Fruit fly (Drosophila melanogaster): ENCODE results near the gene sordd1.

The sordd1 gene

dm6 chrX:15746682-15747196, 49.1 kb downstream of the sordd1 start:
- TF ChIP-seq CG4496 (GFP tag; IDR thresholded peaks at IDR 0.05) (no peak), Snoo (tag; optimal IDR thresholded peaks at IDR 0.05) (no peak), Ets98B (GFP tag; IDR thresholded peaks at IDR 0.05) (no peak), CG32121 (GFP tag; IDR thresholded peaks at IDR 0.05) (no peak), gl (tag; optimal IDR thresholded peaks at IDR 0.05) (no peak), fd96Ca (GFP tag; IDR thresholded peaks at IDR 0.05) (no peak), D1 (tag; optimal IDR thresholded peaks at IDR 0.05) (no peak), rn (GFP tag; IDR thresholded peaks at IDR 0.05) (no peak), CG13204 (GFP tag; optimal IDR thresholded peaks at IDR 0.05) (no peak), CG15710 (tag; optimal IDR thresholded peaks at IDR 0.05) (no peak), CG8159 (tag; optimal IDR thresholded peaks at IDR 0.05) (no peak), CG8301 (tag; optimal IDR thresholded peaks at IDR 0.05) (no peak)

DNA sequence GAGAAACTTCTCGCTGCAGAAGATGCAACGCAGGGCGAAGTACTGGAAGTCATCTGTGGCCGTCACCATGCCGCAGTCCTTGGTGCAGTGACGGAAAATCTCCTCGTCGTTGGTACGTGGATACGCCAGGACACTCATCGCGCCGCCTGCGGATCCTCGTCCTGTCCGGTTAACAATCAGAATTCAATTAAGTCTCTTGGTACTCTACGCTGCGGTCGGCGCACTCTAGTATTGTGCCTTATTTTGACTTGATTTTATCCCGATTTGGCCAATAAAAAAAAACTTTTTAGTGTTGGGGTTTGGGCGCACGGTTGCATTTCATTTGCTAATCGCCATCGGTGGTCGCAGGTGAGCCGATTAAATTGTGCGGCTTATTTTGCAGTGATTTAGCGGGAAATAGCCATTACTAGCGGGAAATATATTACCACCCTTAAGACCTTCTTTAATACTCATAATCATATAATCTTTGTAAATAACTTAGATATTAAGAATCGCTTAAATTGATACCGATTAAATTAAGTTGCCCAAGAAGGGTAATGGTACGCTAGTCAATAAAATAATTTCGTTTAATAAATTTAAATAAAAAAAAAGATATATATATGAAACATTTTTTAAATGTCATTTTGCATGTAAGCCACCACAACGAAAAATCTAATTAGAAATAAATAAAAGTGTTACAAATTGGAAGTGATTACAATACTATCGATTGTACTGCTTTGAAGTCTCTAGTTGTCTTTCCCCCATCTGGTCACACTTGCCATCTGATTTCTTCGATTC, 49.7 kb downstream of the sordd1 start, which contains the start of the genes CG8944 and CCT6:
Gene CG8944 (minus strand): TSS at position 327 of the 777 bp plus-strand sequence.
Gene CCT6 (plus strand): TSS at position 744 of the 777 bp plus-strand sequence.
- TF ChIP-seq D1 (tag; optimal IDR thresholded peaks at IDR 0.05), result no peak
- TF ChIP-seq rn (GFP tag; IDR thresholded peaks at IDR 0.05), result no peak
- TF ChIP-seq fd96Ca (GFP tag; IDR thresholded peaks at IDR 0.05), result no peak
- no peak for TF ChIP-seq CG15710 (tag; optimal IDR thresholded peaks at IDR 0.05)
- no peak for TF ChIP-seq CG14655 (GFP tag; optimal IDR thresholded peaks at IDR 0.05)
- TF ChIP-seq CG12605 (GFP tag; IDR thresholded peaks at IDR 0.05), result no peak
- no peak for TF ChIP-seq Pif1B (GFP tag; optimal IDR thresholded peaks at IDR 0.05)
- no peak for TF ChIP-seq CG9948 (tag; optimal IDR thresholded peaks at IDR 0.05)
- TF ChIP-seq CG34367 (tag; optimal IDR thresholded peaks at IDR 0.05), result no peak
- TF ChIP-seq CG13204 (GFP tag; optimal IDR thresholded peaks at IDR 0.05), result no peak
- no peak for TF ChIP-seq Pif1A (GFP tag; optimal IDR thresholded peaks at IDR 0.05)
- TF ChIP-seq CG17806 (tag; optimal IDR thresholded peaks at IDR 0.05), result no peak

Data from whole organism, pupa.